Worm (Caenorhabditis elegans) whole organism, young adult: ENCODE data around the gene T01G1.2.

ENCODE experiments used
- F23B12.7 ChIP-seq: sonication (generic microtip); optimal IDR thresholded peaks from 2 replicates; lab custom pipeline; 2017; ENCODE audit warnings: missing genetic modification characterization, mild to moderate bottlenecking, missing compliant biosample characterization, antibody characterized with exemption, moderate library complexity; ENCODE audit not compliant: insufficient read depth
- Y56A3A.18 ChIP-seq: fragments of 200-800 bp; sonication (Bioruptor generic); IDR thresholded peaks from 2 replicates; pipeline ENCODE4 v1.3.6; 2022; ENCODE audit warnings: missing genetic modification reagents, missing genetic modification characterization, missing compliant biosample characterization
- ama-1 ChIP-seq, 3 experiments: fragments of 150-350 bp in 1 of 3; sonication (generic microtip) in 2 of 3; optimal IDR thresholded peaks; 2 replicates each; lab custom pipeline; 2014 to 2018; ENCODE audit warnings: missing biosample characterization in 2 of 3, missing genetic modification characterization in 2 of 3, missing genetic modification reagents in 2 of 3
- die-1 ChIP-seq: sonication (generic microtip); optimal IDR thresholded peaks from 2 replicates; lab custom pipeline; 2016; ENCODE audit warnings: missing genotype, mild to moderate bottlenecking, missing genetic modification characterization, missing compliant biosample characterization
- hmg-1.2 ChIP-seq: fragments of 200-800 bp; sonication (Bioruptor generic); IDR thresholded peaks from 2 replicates; pipeline ENCODE4 v1.3.6; 2022; ENCODE audit warnings: missing genetic modification reagents, missing genetic modification characterization, missing compliant biosample characterization
- nfya-2 ChIP-seq: fragments of 200-800 bp; sonication (Bioruptor generic); IDR thresholded peaks from 2 replicates; pipeline ENCODE4 v1.3.6; 2022; ENCODE audit warnings: missing genetic modification reagents, missing genetic modification characterization, missing compliant biosample characterization
- snpc-4 ChIP-seq, 5 experiments: fragments of 150-350 bp in 1 of 5; sonication (generic microtip) in 4 of 5; optimal IDR thresholded peaks; 2 replicates each; lab custom pipeline; 2014 to 2018; ENCODE audit warnings: missing genetic modification characterization in 5 of 5, missing biosample characterization in 3 of 5, antibody characterized with exemption in 2 of 5, mild to moderate bottlenecking in 2 of 5, missing compliant biosample characterization in 2 of 5, missing genotype in 2 of 5, moderate library complexity in 2 of 5, missing genetic modification reagents in 1 of 5
- tbx-9 ChIP-seq: sonication (generic microtip); optimal IDR thresholded peaks from 2 replicates; lab custom pipeline; 2016; ENCODE audit warnings: borderline replicate concordance, missing genetic modification characterization, inconsistent platforms, missing compliant biosample characterization
- unc-130 ChIP-seq: sonication (generic microtip); optimal IDR thresholded peaks from 2 replicates; lab custom pipeline; 2016; ENCODE audit warnings: missing genetic modification reagents, missing genetic modification characterization, missing compliant biosample characterization
- unc-62 ChIP-seq: fragments of 150-350 bp; optimal IDR thresholded peaks from 2 replicates; lab custom pipeline; 2014; ENCODE audit warnings: missing biosample characterization, missing genetic modification reagents, missing genetic modification characterization
- ztf-6 ChIP-seq: fragments of 200-800 bp; sonication (Bioruptor generic); IDR thresholded peaks from 2 replicates; pipeline ENCODE4 v1.3.6; 2022; ENCODE audit warnings: missing genetic modification reagents, missing genetic modification characterization, missing compliant biosample characterization

DNA sequence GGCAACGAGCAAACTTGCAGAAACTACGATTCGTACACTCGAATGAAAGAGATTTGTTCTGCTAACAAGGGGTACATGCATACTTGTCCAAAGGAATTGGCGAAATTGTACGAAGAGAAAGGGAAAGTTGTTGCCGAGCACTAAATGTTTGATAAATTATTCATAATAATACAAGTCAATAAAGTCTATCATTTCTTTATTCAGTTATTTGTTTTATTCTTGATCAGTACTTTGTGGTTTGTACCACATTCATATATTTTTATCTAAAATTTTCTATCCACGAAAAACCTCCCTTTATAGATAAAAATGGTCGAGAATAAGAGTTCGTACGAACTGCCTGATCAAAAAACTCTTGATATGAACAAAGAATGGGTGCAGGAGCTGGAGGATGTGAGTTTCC, 33.7 kb upstream of the T01G1.2 start, which contains the start of gene edg-1:
- TF ChIP-seq unc-130 (GFP tag; lab: Kevin White, UChicago) (no peak), ztf-6 (GFP tag; lab: Robert Waterston, UW) (no peak), nfya-2 (GFP tag; lab: Robert Waterston, UW) (no peak), tbx-9 (no peak), ama-1 (optimal IDR thresholded peaks at IDR 0.05; lab: Kevin White, UChicago) (no peak), ama-1 (GFP tag; optimal IDR thresholded peaks at IDR 0.05; lab: Kevin White, UChicago) (no peak), die-1 (no peak), Y56A3A.18 (GFP tag; lab: Robert Waterston, UW) (no peak), unc-62 (GFP tag; lab: Kevin White, UChicago) (no peak), hmg-1.2 (GFP tag; lab: Robert Waterston, UW) (no peak), snpc-4 (GFP tag; optimal IDR thresholded peaks at IDR 0.05; lab: Kevin White, UChicago) (no peak), snpc-4 (tag; optimal IDR thresholded peaks at IDR 0.05; lab: Kevin White, UChicago) (no peak), F23B12.7 (no peak)
